Worm (Caenorhabditis elegans): ENCODE measurements around the gene plc-3.

DNA sequence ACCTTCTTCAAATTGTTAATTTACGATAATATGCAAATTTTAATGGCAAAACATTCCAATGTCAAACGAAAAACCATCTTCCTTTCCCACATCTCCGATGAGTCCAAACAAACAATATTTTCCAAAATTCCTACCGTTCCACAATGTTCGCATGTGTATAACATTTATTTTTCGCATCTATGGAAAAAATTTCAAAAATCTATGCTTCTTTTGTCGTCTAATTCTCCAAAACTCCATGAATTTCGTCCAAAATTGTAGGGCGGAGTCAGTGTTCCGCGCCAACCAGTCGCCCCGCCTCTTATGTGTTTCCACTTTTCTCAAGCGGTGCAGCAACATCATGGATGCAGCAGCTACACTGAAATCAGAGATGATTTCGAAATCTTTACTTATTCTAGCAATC, 8.3 kb downstream of the plc-3 start, which contains the start of gene T01E8.8:
- TF ChIP-seq athp-1 (tag; optimal IDR thresholded peaks at IDR 0.05) (no peak), unc-62 (GFP tag; optimal IDR thresholded peaks at IDR 0.05) (no peak), ama-1 (optimal IDR thresholded peaks at IDR 0.05) (no peak), ama-1 (GFP tag; optimal IDR thresholded peaks at IDR 0.05) (no peak), ztf-3 (GFP tag; optimal IDR thresholded peaks at IDR 0.05) (no peak), F33H1.4 (GFP tag; IDR thresholded peaks at IDR 0.05) (no peak), ztf-22 (GFP tag; optimal IDR thresholded peaks at IDR 0.05) (no peak), ztf-26 (tag; optimal IDR thresholded peaks at IDR 0.05) (no peak), cebp-1 (GFP tag; IDR thresholded peaks at IDR 0.05) (no peak), cebp-1 (tag; optimal IDR thresholded peaks at IDR 0.05) (no peak), ceh-58 (GFP tag; IDR thresholded peaks at IDR 0.05) (no peak), madf-6 (GFP tag; IDR thresholded peaks at IDR 0.05) (no peak)
